Worm (Caenorhabditis elegans): ENCODE data around the gene F58A6.9.

DNA sequence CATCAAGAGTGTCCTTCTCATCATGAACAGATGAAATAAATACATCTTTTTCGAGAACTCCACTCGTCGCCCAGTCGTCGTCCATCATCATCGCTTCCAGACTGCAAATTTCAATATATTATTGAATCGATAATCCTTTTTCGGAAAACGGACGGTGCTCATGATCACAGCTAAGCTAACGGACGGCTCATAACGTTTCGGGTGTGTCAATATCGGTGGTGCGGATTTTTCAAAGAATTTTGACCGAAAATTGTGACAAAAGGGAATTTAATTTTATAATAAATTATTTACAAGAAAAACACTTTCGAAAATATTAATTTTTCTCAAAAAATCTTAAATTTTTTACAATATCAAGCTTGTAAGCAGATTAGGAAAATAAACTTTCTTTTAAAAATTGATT lies 28.8 kb upstream of the F58A6.9 start, which contains the start of gene crh-2:
- no peak for TF ChIP-seq fos-1 (tag; optimal IDR thresholded peaks at IDR 0.05)
- TF ChIP-seq blmp-1 (tag; optimal IDR thresholded peaks at IDR 0.05; ENCODE audit: insufficient read depth): no peak
- no peak for TF ChIP-seq unc-55 (GFP tag; optimal IDR thresholded peaks at IDR 0.05)

All from whole organism, L2 larva.